5 worm cellular contexts compared by ENCODE assay signal in the genomic region with DNA sequence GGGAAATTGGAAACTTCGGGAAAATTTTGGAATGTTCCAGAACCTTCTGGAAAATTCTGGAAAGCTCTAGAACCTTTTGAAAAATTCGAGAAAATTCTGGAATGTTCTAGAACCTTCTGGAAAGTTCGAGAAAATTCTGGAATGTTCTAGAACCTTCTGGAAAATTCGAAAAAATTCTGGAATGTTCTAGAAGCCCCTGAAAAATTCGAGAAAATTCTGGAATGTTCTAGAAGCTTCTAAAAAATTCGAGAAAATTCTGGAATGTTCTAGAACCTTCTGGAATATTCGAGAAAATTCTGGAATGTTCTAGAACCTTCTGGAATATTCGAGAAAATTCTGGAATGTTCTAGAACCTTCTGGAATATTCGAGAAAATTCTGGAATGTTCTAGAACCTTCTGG.
TF ChIP-seq lines count a peak whose summit lies in the region.
"Not testable (repeated sequence)": the region's sequence is repeated elsewhere in the genome, so short reads cannot be mapped to it uniquely, and the experiment has no call there.

No protein-coding gene starts in this region.

TF ChIP-seq in whole organism, L4 larva, 104 proteins besides CTCF, POLR2A, EP300 and RAD21:
- TF ChIP-seq arid-1 (GFP tag; conservative IDR thresholded peaks at IDR 0.05; lab: Robert Waterston, UW) (0 out of 2 replicates have a peak, but pooled peaks have one; percentile 45), snpc-1.2 (GFP tag; IDR thresholded peaks at IDR 0.05; lab: Robert Waterston, UW) (peak; percentile 77)

TF ChIP-seq in whole organism, early embryonic, 17 proteins besides CTCF, POLR2A, EP300 and RAD21:
- peak; percentile 55; the same call in 1 of the 2 replicates for TF ChIP-seq pes-1 (GFP tag; IDR thresholded peaks at IDR 0.05; lab: Robert Waterston, UW)

TF ChIP-seq in whole organism, midembryonic, 9 proteins besides CTCF, POLR2A, EP300 and RAD21:
- TF ChIP-seq flt-1 (GFP tag; IDR thresholded peaks at IDR 0.05; lab: Robert Waterston, UW): peak; percentile 79

TF ChIP-seq in whole organism, mixed stage, embryonic, 35 proteins besides CTCF, POLR2A, EP300 and RAD21:
- TF ChIP-seq ceh-83 (GFP tag; optimal IDR thresholded peaks at IDR 0.05; lab: Kevin White, UChicago): peak; percentile 61

TF ChIP-seq in whole organism, young adult, 124 proteins besides CTCF, POLR2A, EP300 and RAD21:
- not testable (repeated sequence) for TF ChIP-seq snpc-4 (GFP tag; optimal IDR thresholded peaks at IDR 0.05; lab: Kevin White, UChicago); rpc-1 (tag; optimal IDR thresholded peaks at IDR 0.05; lab: Kevin White, UChicago)
- TF ChIP-seq snpc-4 (tag; optimal IDR thresholded peaks at IDR 0.05; lab: Kevin White, UChicago) (peak in 1 of 4 experiments; percentile 51), ceh-100 (GFP tag; IDR thresholded peaks at IDR 0.05; lab: Robert Waterston, UW) (0 out of 2 replicates have a peak, but pooled peaks have one; percentile 27), Y56A3A.18 (GFP tag; IDR thresholded peaks at IDR 0.05; lab: Robert Waterston, UW) (0 out of 2 replicates have a peak, but pooled peaks have one; percentile 69), egrh-3 (GFP tag; IDR thresholded peaks at IDR 0.05; lab: Robert Waterston, UW) (peak; percentile 45), attf-6 (GFP tag; IDR thresholded peaks at IDR 0.05; lab: Robert Waterston, UW) (0 out of 2 replicates have a peak, but pooled peaks have one; percentile 67), Y53F4B.3 (GFP tag; IDR thresholded peaks at IDR 0.05; lab: Robert Waterston, UW) (peak; percentile 32; the same call in 1 of the 2 replicates), hsf-1 (GFP tag; IDR thresholded peaks at IDR 0.05; lab: Robert Waterston, UW) (peak; percentile 98), ekl-4 (GFP tag; IDR thresholded peaks at IDR 0.05; lab: Robert Waterston, UW) (peak; percentile 76), madf-6 (GFP tag; IDR thresholded peaks at IDR 0.05; lab: Robert Waterston, UW) (peak; percentile 61; the same call in 1 of the 2 replicates), ztf-25 (GFP tag; IDR thresholded peaks at IDR 0.05; lab: Robert Waterston, UW) (0 out of 2 replicates have a peak, but pooled peaks have one; percentile 43), Y79H2A.3 (GFP tag; conservative IDR thresholded peaks at IDR 0.05; lab: Robert Waterston, UW) (peak; percentile 58; the same call in 1 of the 2 replicates), rpc-1 (optimal IDR thresholded peaks at IDR 0.05; lab: Kevin White, UChicago) (peak; percentile 37), ceh-40 (GFP tag; IDR thresholded peaks at IDR 0.05; lab: Robert Waterston, UW) (0 out of 2 replicates have a peak, but pooled peaks have one; percentile 21), mel-28 (tag; optimal IDR thresholded peaks at IDR 0.05; lab: Kevin White, UChicago; ENCODE audit: borderline replicate concordance) (peak; percentile 67)
